Worm (Caenorhabditis elegans) whole organism, L4 larva: ENCODE results near the gene sru-3.

Source experiments
- D1046.2 ChIP-seq: fragments of 200-800 bp; sonication (Bioruptor generic); IDR thresholded peaks from 2 replicates; pipeline ENCODE4 v1.3.6; 2022; ENCODE audit warnings: missing genetic modification characterization, missing compliant biosample characterization
- F10B5.3 ChIP-seq: sonication (generic microtip); optimal IDR thresholded peaks from 2 replicates; lab custom pipeline; 2016; ENCODE audit warnings: mild to moderate bottlenecking, missing genetic modification characterization, missing compliant biosample characterization
- R02D3.7 ChIP-seq: fragments of 150-350 bp; sonication (generic microtip); optimal IDR thresholded peaks from 3 replicates; lab custom pipeline; 2014; ENCODE audit warnings: missing biosample characterization, missing genetic modification characterization
- T26A8.4 ChIP-seq: fragments of 200-800 bp; sonication (Bioruptor generic); IDR thresholded peaks from 2 replicates; pipeline ENCODE4 v1.3.6; 2022; ENCODE audit warnings: missing genetic modification characterization, missing compliant biosample characterization
- Y48G9A.11 ChIP-seq: fragments of 200-800 bp; sonication (Bioruptor generic); IDR thresholded peaks from 2 replicates; pipeline ENCODE4 v1.3.6; 2022; ENCODE audit warnings: missing genetic modification reagents, missing genetic modification characterization, missing compliant biosample characterization
- Y5F2A.4 ChIP-seq: fragments of 200-800 bp; sonication (Bioruptor generic); optimal IDR thresholded peaks from 2 replicates; lab custom pipeline; 2018; ENCODE audit warnings: mild to moderate bottlenecking, missing genetic modification characterization, missing compliant biosample characterization
- Y75B8A.6 ChIP-seq: fragments of 200-800 bp; sonication (Bioruptor generic); IDR thresholded peaks from 2 replicates; pipeline ENCODE4 v1.3.6; 2022; ENCODE audit warnings: missing genetic modification reagents, missing genetic modification characterization, missing compliant biosample characterization
- ZK546.5 ChIP-seq, 2 experiments: sonication (generic microtip); optimal IDR thresholded peaks; 2 replicates each; lab custom pipeline; 2017; ENCODE audit warnings: missing biosample characterization in 2 of 2, missing genetic modification characterization in 2 of 2
- aha-1 ChIP-seq: fragments of 150-350 bp; peaks from one replicate; lab custom pipeline; 2014; ENCODE audit warnings: missing biosample characterization, missing genetic modification characterization
- ceh-20 ChIP-seq: fragments of 200-800 bp; sonication (Bioruptor generic); IDR thresholded peaks from 2 replicates; pipeline ENCODE4 v1.3.6; 2022; ENCODE audit warnings: missing genetic modification reagents, missing genetic modification characterization, missing compliant biosample characterization
- ces-1 ChIP-seq: fragments of 150-350 bp; sonication (generic microtip); optimal IDR thresholded peaks from 4 replicates; lab custom pipeline; 2014; ENCODE audit warnings: missing biosample characterization, missing genetic modification reagents, missing genetic modification characterization
- ctbp-1 ChIP-seq: fragments of 200-800 bp; sonication (Bioruptor generic); IDR thresholded peaks from 2 replicates; pipeline ENCODE4 v1.3.6; 2022; ENCODE audit warnings: missing genetic modification reagents, missing genetic modification characterization, missing compliant biosample characterization
- daf-12 ChIP-seq: fragments of 150-350 bp; optimal IDR thresholded peaks from 2 replicates; lab custom pipeline; 2014; ENCODE audit warnings: missing biosample characterization, missing genetic modification reagents, missing genetic modification characterization
- daf-16 ChIP-seq, 3 experiments: sonication (generic microtip); optimal IDR thresholded peaks; 2 replicates each; lab custom pipeline; 2016 to 2017; ENCODE audit warnings: missing genetic modification characterization in 3 of 3, missing genetic modification reagents in 3 of 3, mild to moderate bottlenecking in 2 of 3, missing compliant biosample characterization in 2 of 3, missing biosample characterization in 1 of 3, moderate library complexity in 1 of 3
- daf-19 ChIP-seq: fragments of 200-800 bp; sonication (Bioruptor generic); conservative IDR thresholded peaks from 2 replicates; pipeline ENCODE4 v1.3.6; 2022; ENCODE audit warnings: missing genetic modification characterization, missing compliant biosample characterization
- daf-8 ChIP-seq: fragments of 200-800 bp; sonication (Bioruptor generic); IDR thresholded peaks from 2 replicates; pipeline ENCODE4 v1.3.6; 2022; ENCODE audit warnings: missing genetic modification characterization, missing compliant biosample characterization
- dmd-6 ChIP-seq: fragments of 200-800 bp; sonication (Bioruptor generic); IDR thresholded peaks from 2 replicates; pipeline ENCODE4 v1.3.6; 2022; ENCODE audit warnings: missing genetic modification reagents, missing genetic modification characterization, missing compliant biosample characterization
- egl-27 ChIP-seq: sonication (generic microtip); optimal IDR thresholded peaks from 3 replicates; lab custom pipeline; 2017; ENCODE audit warnings: missing biosample characterization, missing genetic modification reagents, missing genetic modification characterization
- fkh-10 ChIP-seq: fragments of 150-350 bp; optimal IDR thresholded peaks from 2 replicates; lab custom pipeline; 2014; ENCODE audit warnings: missing biosample characterization, missing genetic modification reagents, missing genetic modification characterization
- fos-1 ChIP-seq: fragments of 150-350 bp; optimal IDR thresholded peaks from 2 replicates; lab custom pipeline; 2014; ENCODE audit warnings: missing biosample characterization, missing genetic modification characterization
- gei-8 ChIP-seq: fragments of 200-800 bp; sonication (Bioruptor generic); optimal IDR thresholded peaks from 2 replicates; lab custom pipeline; 2018; ENCODE audit warnings: mild to moderate bottlenecking, missing genetic modification characterization, missing compliant biosample characterization
- hif-1 ChIP-seq, 2 experiments: sonication (generic microtip); optimal IDR thresholded peaks; 2 replicates each; lab custom pipeline; 2016 to 2017; ENCODE audit warnings: missing compliant biosample characterization in 2 of 2, missing genetic modification characterization in 2 of 2, missing genetic modification reagents in 2 of 2, missing genotype in 2 of 2, mild to moderate bottlenecking in 1 of 2
- hlh-30 ChIP-seq: sonication (generic microtip); optimal IDR thresholded peaks from 2 replicates; lab custom pipeline; 2017; ENCODE audit warnings: antibody characterized with exemption, mild to moderate bottlenecking, missing genetic modification characterization, missing compliant biosample characterization; ENCODE audit not compliant: insufficient read depth
- jun-1 ChIP-seq: fragments of 150-350 bp; optimal IDR thresholded peaks from 2 replicates; lab custom pipeline; 2014; ENCODE audit warnings: missing biosample characterization, missing genetic modification reagents, missing genetic modification characterization
- lin-13 ChIP-seq: fragments of 150-350 bp; optimal IDR thresholded peaks from 2 replicates; lab custom pipeline; 2014; ENCODE audit warnings: missing biosample characterization, missing genetic modification reagents, missing genetic modification characterization
- lin-38 ChIP-seq: fragments of 200-800 bp; sonication (Bioruptor generic); IDR thresholded peaks from 2 replicates; pipeline ENCODE4 v1.3.6; 2022; ENCODE audit warnings: missing genetic modification reagents, missing genetic modification characterization, missing compliant biosample characterization
- lin-39 ChIP-seq: fragments of 150-350 bp; optimal IDR thresholded peaks from 2 replicates; lab custom pipeline; 2014; ENCODE audit warnings: missing biosample characterization, missing genetic modification reagents, missing genetic modification characterization
- lir-3 ChIP-seq: sonication (generic microtip); optimal IDR thresholded peaks from 2 replicates; lab custom pipeline; 2016; ENCODE audit warnings: mild to moderate bottlenecking, missing genetic modification characterization, missing compliant biosample characterization
- lsy-2 ChIP-seq, 2 experiments: fragments of 150-350 bp in 1 of 2; sonication (generic microtip) in 1 of 2; optimal IDR thresholded peaks; 2 replicates each; lab custom pipeline; 2014 to 2017; ENCODE audit warnings: missing biosample characterization in 2 of 2, missing genetic modification characterization in 2 of 2
- madf-5 ChIP-seq, 2 experiments: fragments of 200-800 bp; sonication (Bioruptor generic); IDR thresholded peaks; 2 replicates each; pipeline ENCODE4 v1.3.6; 2022; ENCODE audit warnings: missing compliant biosample characterization in 2 of 2, missing genetic modification characterization in 2 of 2
- mxl-2 ChIP-seq: fragments of 200-800 bp; sonication (Bioruptor generic); conservative IDR thresholded peaks from 2 replicates; pipeline ENCODE4 v1.3.6; 2022; ENCODE audit warnings: missing genetic modification reagents, missing genetic modification characterization, missing compliant biosample characterization
- nhr-10 ChIP-seq: fragments of 150-350 bp; optimal IDR thresholded peaks from 2 replicates; lab custom pipeline; 2014; ENCODE audit warnings: missing biosample characterization, missing genetic modification characterization
- nhr-102 ChIP-seq: sonication (generic microtip); optimal IDR thresholded peaks from 2 replicates; lab custom pipeline; 2016; ENCODE audit warnings: mild to moderate bottlenecking, missing genetic modification characterization, moderate library complexity, missing compliant biosample characterization
- nhr-11 ChIP-seq: fragments of 150-350 bp; optimal IDR thresholded peaks from 2 replicates; lab custom pipeline; 2014; ENCODE audit warnings: missing biosample characterization, missing genetic modification characterization
- nhr-237 ChIP-seq: sonication (generic microtip); optimal IDR thresholded peaks from 2 replicates; lab custom pipeline; 2017; ENCODE audit warnings: missing biosample characterization, missing genetic modification characterization
- nhr-25 ChIP-seq: sonication (generic microtip); optimal IDR thresholded peaks from 2 replicates; lab custom pipeline; 2017; ENCODE audit warnings: missing genetic modification characterization, mild to moderate bottlenecking, missing compliant biosample characterization, antibody characterized with exemption, moderate library complexity, borderline replicate concordance; ENCODE audit not compliant: insufficient read depth
- nhr-42 ChIP-seq: fragments of 200-800 bp; sonication (Bioruptor generic); IDR thresholded peaks from 2 replicates; pipeline ENCODE4 v1.3.6; 2022; ENCODE audit warnings: missing genetic modification characterization, missing compliant biosample characterization
- rbr-2 ChIP-seq: sonication (generic microtip); optimal IDR thresholded peaks from 2 replicates; lab custom pipeline; 2016; ENCODE audit warnings: missing genotype, missing genetic modification characterization, missing compliant biosample characterization
- saeg-2 ChIP-seq: fragments of 200-800 bp; sonication (Bioruptor generic); IDR thresholded peaks from 2 replicates; pipeline ENCODE4 v1.3.6; 2022; ENCODE audit warnings: missing genetic modification reagents, missing genetic modification characterization, missing compliant biosample characterization
- sdz-12 ChIP-seq: fragments of 200-800 bp; sonication (Bioruptor generic); optimal IDR thresholded peaks from 2 replicates; lab custom pipeline; 2018; ENCODE audit warnings: mild to moderate bottlenecking, missing genetic modification characterization, missing compliant biosample characterization
- set-16 ChIP-seq: fragments of 200-800 bp; sonication (Bioruptor generic); IDR thresholded peaks from 2 replicates; pipeline ENCODE4 v1.3.6; 2022; ENCODE audit warnings: missing genetic modification reagents, missing genetic modification characterization, missing compliant biosample characterization
- skn-1 ChIP-seq: fragments of 150-350 bp; optimal IDR thresholded peaks from 2 replicates; lab custom pipeline; 2014; ENCODE audit warnings: missing biosample characterization, missing genetic modification characterization
- snpc-4 ChIP-seq: fragments of 150-350 bp; optimal IDR thresholded peaks from 2 replicates; lab custom pipeline; 2014; ENCODE audit warnings: missing biosample characterization, missing genetic modification characterization
- spr-1 ChIP-seq: sonication (generic microtip); optimal IDR thresholded peaks from 2 replicates; lab custom pipeline; 2016; ENCODE audit warnings: mild to moderate bottlenecking, missing genetic modification characterization, missing compliant biosample characterization
- tra-1 ChIP-seq: fragments of 200-800 bp; sonication (Bioruptor generic); IDR thresholded peaks from 2 replicates; pipeline ENCODE4 v1.3.6; 2022; ENCODE audit warnings: missing genetic modification reagents, missing genetic modification characterization, missing compliant biosample characterization
- unc-39 ChIP-seq: sonication (generic microtip); optimal IDR thresholded peaks from 2 replicates; lab custom pipeline; 2017; ENCODE audit warnings: missing biosample characterization, missing genetic modification characterization
- unc-62 ChIP-seq, 3 experiments: fragments of 150-350 bp in 1 of 3; sonication (generic microtip); optimal IDR thresholded peaks in 2 of 3; peaks in 1 of 3; 1 replicate in 1 of 3; 2 replicates in 2 of 3; lab custom pipeline; 2014 to 2017; ENCODE audit warnings: missing biosample characterization in 3 of 3, missing genetic modification characterization in 3 of 3, missing genetic modification reagents in 3 of 3, missing genotype in 1 of 3
- zfp-3 ChIP-seq: fragments of 200-800 bp; sonication (Bioruptor generic); conservative IDR thresholded peaks from 2 replicates; pipeline ENCODE4 v1.3.6; 2022; ENCODE audit warnings: missing genetic modification reagents, missing genetic modification characterization, missing compliant biosample characterization
- zip-2 ChIP-seq: fragments of 150-350 bp; optimal IDR thresholded peaks from 2 replicates; lab custom pipeline; 2014; ENCODE audit warnings: missing biosample characterization, missing genetic modification characterization
- ztf-11 ChIP-seq: fragments of 150-350 bp; optimal IDR thresholded peaks from 2 replicates; lab custom pipeline; 2014; ENCODE audit warnings: missing biosample characterization, missing genetic modification characterization

sru-3 gene

DNA sequence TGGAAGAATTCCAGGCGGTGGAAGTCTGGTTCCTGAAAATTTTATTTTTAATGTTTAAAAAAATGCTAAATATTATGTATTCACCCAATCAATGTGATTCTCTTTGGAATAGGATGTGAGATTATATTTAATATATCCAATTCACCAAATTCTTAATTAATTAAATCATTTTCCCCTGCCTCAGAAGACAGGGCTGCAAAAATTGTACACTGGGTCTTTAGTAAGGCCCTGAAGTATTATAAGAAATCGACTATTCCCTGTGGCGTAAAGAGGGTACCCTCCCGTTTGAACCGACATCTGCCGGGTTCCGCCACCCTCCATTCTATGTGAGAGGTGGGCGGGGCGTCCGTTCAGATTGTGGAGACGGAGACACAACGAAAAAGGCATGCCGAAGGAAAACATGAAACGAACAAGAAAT lies 14.8 kb downstream of the sru-3 start (continued):
- peak; percentile 66 for TF ChIP-seq hlh-30 (tag; lab: Kevin White, UChicago)
- peak; percentile 62 for TF ChIP-seq ces-1 (GFP tag; lab: Kevin White, UChicago)
- peak; percentile 37 for TF ChIP-seq nhr-10 (tag; lab: Kevin White, UChicago)
- TF ChIP-seq jun-1 (tag; lab: Kevin White, UChicago) = peak; percentile 1
- no peak for TF ChIP-seq egl-27 (tag; lab: Kevin White, UChicago)
- TF ChIP-seq ZK546.5 (tag; optimal IDR thresholded peaks at IDR 0.05; lab: Kevin White, UChicago) = no peak
- TF ChIP-seq ceh-20 (GFP tag; lab: Robert Waterston, UW) = peak; percentile 40; the same call in 1 of the 2 replicates
- TF ChIP-seq ctbp-1 (GFP tag; lab: Robert Waterston, UW) = no peak; the same call in none of the 2 replicates
- TF ChIP-seq D1046.2 (GFP tag; lab: Robert Waterston, UW) = no peak
- no peak for TF ChIP-seq ztf-11 (tag; lab: Kevin White, UChicago)
- TF ChIP-seq daf-19 (GFP tag; lab: Robert Waterston, UW) = no peak; the same call in 1 of the 2 replicates
- 0 out of 2 replicates have a peak, but pooled peaks have one; percentile 7 for TF ChIP-seq saeg-2
- TF ChIP-seq zip-2 (tag; lab: Kevin White, UChicago) = peak; percentile 39
- no peak for TF ChIP-seq nhr-237 (tag; lab: Kevin White, UChicago)
- TF ChIP-seq daf-8 (GFP tag; lab: Robert Waterston, UW) = no peak
- peak; percentile 46 for TF ChIP-seq dmd-6 (GFP tag; lab: Robert Waterston, UW)
- TF ChIP-seq fkh-10 (GFP tag; lab: Kevin White, UChicago) = peak; percentile 38
- TF ChIP-seq F10B5.3 (tag; lab: Kevin White, UChicago) = peak; percentile 86
- no peak for TF ChIP-seq mxl-2
- TF ChIP-seq Y75B8A.6 = no peak
- TF ChIP-seq unc-39 (tag; lab: Kevin White, UChicago) = no peak
- TF ChIP-seq aha-1 = no peak
- no peak for TF ChIP-seq nhr-42 (GFP tag; lab: Robert Waterston, UW)
- TF ChIP-seq T26A8.4 (GFP tag; lab: Robert Waterston, UW) = peak; percentile 81
- no peak for TF ChIP-seq daf-12
- TF ChIP-seq nhr-11 (tag; lab: Kevin White, UChicago) = no peak
- peak; percentile 68; the same call in 1 of the 2 replicates for TF ChIP-seq Y48G9A.11 (GFP tag; lab: Robert Waterston, UW)
- TF ChIP-seq spr-1 (tag; lab: Kevin White, UChicago) = peak; percentile 27
- no peak for TF ChIP-seq gei-8 (GFP tag; lab: Kevin White, UChicago)
- no peak for TF ChIP-seq Y5F2A.4
- TF ChIP-seq nhr-25 (tag; lab: Kevin White, UChicago) = peak; percentile 17
- no peak for TF ChIP-seq zfp-3 (GFP tag; lab: Robert Waterston, UW)
- peak; percentile 76 for TF ChIP-seq lin-38 (GFP tag; lab: Robert Waterston, UW)
- peak; percentile 5 to 13 for TF ChIP-seq daf-16 (GFP tag; optimal IDR thresholded peaks at IDR 0.05; lab: Kevin White, UChicago)
- TF ChIP-seq daf-16 (tag; optimal IDR thresholded peaks at IDR 0.05; lab: Kevin White, UChicago) = peak; percentile 25
- peak; percentile 33 to 73 for TF ChIP-seq lsy-2 (tag; optimal IDR thresholded peaks at IDR 0.05; lab: Kevin White, UChicago)
- no peak for TF ChIP-seq fos-1 (tag; lab: Kevin White, UChicago)
- TF ChIP-seq R02D3.7 = no peak
- TF ChIP-seq skn-1 (tag; lab: Kevin White, UChicago) = no peak
- TF ChIP-seq lir-3 = no peak
- no peak for TF ChIP-seq madf-5 (GFP tag; IDR thresholded peaks at IDR 0.05; lab: Robert Waterston, UW)
- TF ChIP-seq set-16 (GFP tag; lab: Robert Waterston, UW) = peak; percentile 48; the same call in 1 of the 2 replicates
- TF ChIP-seq lin-39 (tag; lab: Kevin White, UChicago) = no peak
- 0 out of 2 replicates have a peak, but pooled peaks have one; percentile 17 for TF ChIP-seq tra-1 (GFP tag; lab: Robert Waterston, UW)
- peak in 1 of 2 experiments; percentile 86 for TF ChIP-seq unc-62 (GFP tag; optimal IDR thresholded peaks at IDR 0.05 in 1 of 2; lab: Kevin White, UChicago)
- no peak for TF ChIP-seq unc-62 (tag; optimal IDR thresholded peaks at IDR 0.05; lab: Kevin White, UChicago)
- peak; percentile 67 for TF ChIP-seq nhr-102
- TF ChIP-seq snpc-4 = peak; percentile 95
- TF ChIP-seq rbr-2 = peak; percentile 74
- peak; percentile 75 for TF ChIP-seq sdz-12 (GFP tag; lab: Kevin White, UChicago)
- TF ChIP-seq lin-13 (GFP tag; lab: Kevin White, UChicago) = peak; percentile 11
- TF ChIP-seq hif-1 (tag; optimal IDR thresholded peaks at IDR 0.05; lab: Kevin White, UChicago) = peak in 1 of 2 experiments; percentile 48
